Fruit fly (Drosophila melanogaster) whole organism, embryonic: ENCODE measurements around the gene Cpr67Fb.

Experiments
- ATbp ChIP-seq: fragments of 200-800 bp; sonication (Bioruptor generic); optimal IDR thresholded peaks from 2 replicates; lab custom pipeline; 2017; ENCODE audit warnings: missing biosample characterization, mild to moderate bottlenecking, missing genetic modification characterization, missing genetic modification reagents
- Atf6 ChIP-seq: fragments of 200-800 bp; sonication (Bioruptor generic); IDR thresholded peaks from 2 replicates; pipeline ENCODE4 v1.3.6; 2022; ENCODE audit warnings: missing biosample characterization, missing genetic modification characterization
- Awh ChIP-seq: fragments of 200-800 bp; sonication (Bioruptor generic); IDR thresholded peaks from 2 replicates; pipeline ENCODE4, ENCODE4 v1.3.6; 2022; ENCODE audit warnings: missing biosample characterization, missing genetic modification characterization
- CG10147 ChIP-seq: fragments of 200-800 bp; sonication (Bioruptor generic); optimal IDR thresholded peaks from 2 replicates; lab custom pipeline; 2019; ENCODE audit warnings: missing biosample characterization, mild to moderate bottlenecking, missing genetic modification characterization, moderate library complexity
- CG10565 ChIP-seq: fragments of 200-800 bp; sonication (Bioruptor generic); optimal IDR thresholded peaks from 3 replicates; lab custom pipeline; 2016; ENCODE audit warnings: missing biosample characterization, mild to moderate bottlenecking, missing genetic modification characterization
- CG11093 ChIP-seq: fragments of 200-800 bp; sonication (Bioruptor generic); IDR thresholded peaks from 3 replicates; pipeline ENCODE4 v1.3.6; 2022; ENCODE audit warnings: missing biosample characterization, missing genetic modification characterization
- CG11456 ChIP-seq: fragments of 200-800 bp; sonication (Bioruptor generic); IDR thresholded peaks from 3 replicates; pipeline ENCODE4 v1.3.6; 2022; ENCODE audit warnings: missing biosample characterization, missing genetic modification characterization
- CG11695 ChIP-seq: fragments of 200-800 bp; sonication (Bioruptor generic); IDR thresholded peaks from 3 replicates; pipeline ENCODE4 v1.3.6; 2022; ENCODE audit warnings: missing biosample characterization, missing genetic modification characterization
- CG12071 ChIP-seq: fragments of 200-800 bp; sonication (Bioruptor generic); optimal IDR thresholded peaks from 3 replicates; lab custom pipeline; 2018; ENCODE audit warnings: missing biosample characterization, mild to moderate bottlenecking, missing genetic modification characterization
- CG12104 ChIP-seq: fragments of 200-800 bp; sonication (Bioruptor generic); optimal IDR thresholded peaks from 3 replicates; lab custom pipeline; 2016; ENCODE audit warnings: missing biosample characterization, missing genetic modification characterization
- CG13123 ChIP-seq: fragments of 200-800 bp; sonication (Bioruptor generic); optimal IDR thresholded peaks from 2 replicates; lab custom pipeline; 2016; ENCODE audit warnings: missing biosample characterization, missing genetic modification characterization
- CG14667 ChIP-seq: fragments of 200-800 bp; sonication (Bioruptor generic); IDR thresholded peaks from 2 replicates; pipeline ENCODE4 v1.3.6; 2022; ENCODE audit warnings: missing biosample characterization, missing genetic modification characterization
- CG15601 ChIP-seq: fragments of 200-800 bp; sonication (Bioruptor generic); optimal IDR thresholded peaks from 3 replicates; lab custom pipeline; 2019; ENCODE audit warnings: missing biosample characterization, mild to moderate bottlenecking, missing genetic modification characterization, moderate library complexity
- CG16815 ChIP-seq: fragments of 200-800 bp; sonication (Bioruptor generic); optimal IDR thresholded peaks from 3 replicates; lab custom pipeline; 2017; ENCODE audit warnings: missing biosample characterization, mild to moderate bottlenecking, missing genetic modification characterization
- CG17361 ChIP-seq: fragments of 200-800 bp; sonication (Bioruptor generic); IDR thresholded peaks from 3 replicates; pipeline ENCODE4 v1.3.6; 2022; ENCODE audit warnings: missing biosample characterization, missing genetic modification characterization
- CG18262 ChIP-seq: fragments of 200-800 bp; optimal IDR thresholded peaks from 3 replicates; lab custom pipeline; 2019; ENCODE audit warnings: missing biosample characterization, mild to moderate bottlenecking, missing genetic modification characterization, moderate library complexity
- CG4617 ChIP-seq: fragments of 200-800 bp; sonication (Bioruptor generic); optimal IDR thresholded peaks from 3 replicates; lab custom pipeline; 2016; ENCODE audit warnings: missing biosample characterization, missing genetic modification characterization, borderline replicate concordance
- CG4730 ChIP-seq: fragments of 200-800 bp; sonication (Bioruptor generic); IDR thresholded peaks from 2 replicates; pipeline ENCODE4 v1.3.6; 2022; ENCODE audit warnings: missing biosample characterization, missing genetic modification characterization
- CG6683 ChIP-seq: fragments of 200-800 bp; sonication (Bioruptor generic); optimal IDR thresholded peaks from 2 replicates; lab custom pipeline; 2017; ENCODE audit warnings: missing biosample characterization, mild to moderate bottlenecking, missing genetic modification characterization, missing genetic modification reagents
- CG6813 ChIP-seq: fragments of 200-800 bp; sonication (Bioruptor generic); optimal IDR thresholded peaks from 2 replicates; lab custom pipeline; 2017; ENCODE audit warnings: missing biosample characterization, missing genetic modification characterization, mild to moderate bottlenecking, moderate library complexity, missing genetic modification reagents
- CG7963 ChIP-seq: fragments of 200-800 bp; sonication (Bioruptor generic); IDR thresholded peaks from 3 replicates; pipeline ENCODE4 v1.3.6; 2022; ENCODE audit warnings: missing biosample characterization, missing genetic modification characterization; ENCODE audit not compliant: partially characterized antibody
- CG8290 ChIP-seq, 3 experiments: fragments of 200-800 bp; sonication (Bioruptor generic); optimal IDR thresholded peaks; 2 replicates each; lab custom pipeline; 2016 to 2019; ENCODE audit warnings: missing biosample characterization in 3 of 3, missing genetic modification characterization in 3 of 3, mild to moderate bottlenecking in 2 of 3, moderate library complexity in 1 of 3
- CG9932 ChIP-seq: fragments of 200-800 bp; sonication (Bioruptor generic); IDR thresholded peaks from 2 replicates; pipeline ENCODE4 v1.3.6; 2022; ENCODE audit warnings: missing biosample characterization, missing genetic modification characterization
- D ChIP-seq, 2 experiments: fragments of 200-800 bp in 1 of 2; fragments of >200 bp in 1 of 2; sonication (Bioruptor generic) in 1 of 2; optimal IDR thresholded peaks; 2 replicates in 1 of 2; 3 replicates in 1 of 2; lab custom pipeline; 2017; ENCODE audit warnings: mild to moderate bottlenecking in 1 of 2, missing biosample characterization in 1 of 2, missing genetic modification characterization in 1 of 2, missing genetic modification reagents in 1 of 2
- Dbx ChIP-seq: fragments of 200-800 bp; sonication (Bioruptor generic); IDR thresholded peaks from 3 replicates; pipeline ENCODE4 v1.3.6; 2022; ENCODE audit warnings: missing biosample characterization, missing genetic modification characterization
- Doc2 ChIP-seq: fragments of 200-800 bp; sonication (Bioruptor generic); IDR thresholded peaks from 2 replicates; pipeline ENCODE4 v1.3.6; 2022; ENCODE audit warnings: missing biosample characterization, missing genetic modification characterization
- ERR ChIP-seq: fragments of 200-800 bp; sonication (Bioruptor generic); optimal IDR thresholded peaks from 2 replicates; lab custom pipeline; 2016; ENCODE audit warnings: missing biosample characterization, missing genetic modification characterization
- Hmr ChIP-seq: fragments of 200-800 bp; sonication (Bioruptor generic); optimal IDR thresholded peaks from 3 replicates; lab custom pipeline; 2017; ENCODE audit warnings: mild to moderate bottlenecking, missing biosample characterization, missing genetic modification reagents, missing genetic modification characterization
- Med ChIP-seq: fragments of 200-800 bp; sonication (Bioruptor generic); peaks from one replicate; lab custom pipeline; 2016; ENCODE audit warnings: missing biosample characterization, missing genetic modification characterization, mild to moderate bottlenecking, inconsistent platforms, moderate library complexity
- Neu2 ChIP-seq: fragments of 200-800 bp; sonication (Bioruptor generic); optimal IDR thresholded peaks from 3 replicates; lab custom pipeline; 2016; ENCODE audit warnings: missing biosample characterization, missing genetic modification characterization, borderline replicate concordance
- Opbp ChIP-seq: fragments of 200-800 bp; sonication (Bioruptor generic); IDR thresholded peaks from 3 replicates; pipeline ENCODE4 v1.3.6; 2022; ENCODE audit warnings: missing biosample characterization, missing genetic modification characterization; ENCODE audit not compliant: partially characterized antibody
- Sox102F ChIP-seq: fragments of 200-800 bp; sonication (Bioruptor generic); optimal IDR thresholded peaks from 2 replicates; lab custom pipeline; 2018; ENCODE audit warnings: missing biosample characterization, mild to moderate bottlenecking, missing genetic modification characterization, moderate library complexity
- amos ChIP-seq: fragments of 200-800 bp; sonication (Bioruptor generic); IDR thresholded peaks from 2 replicates; pipeline ENCODE4 v1.3.6; 2022; ENCODE audit warnings: missing biosample characterization, missing genetic modification characterization; ENCODE audit not compliant: partially characterized antibody
- ato ChIP-seq: fragments of 200-800 bp; sonication (Bioruptor generic); IDR thresholded peaks from 2 replicates; pipeline ENCODE4 v1.3.6; 2022; ENCODE audit warnings: missing biosample characterization, missing genetic modification characterization; ENCODE audit not compliant: partially characterized antibody
- corto ChIP-seq: fragments of 200-800 bp; sonication (Bioruptor generic); optimal IDR thresholded peaks from 2 replicates; lab custom pipeline; 2016; ENCODE audit warnings: missing biosample characterization, mild to moderate bottlenecking, missing genetic modification characterization, moderate library complexity
- crp ChIP-seq, 2 experiments: fragments of 200-800 bp; sonication (Bioruptor generic); optimal IDR thresholded peaks; 2 replicates in 1 of 2; 3 replicates in 1 of 2; lab custom pipeline; 2017; ENCODE audit warnings: missing biosample characterization in 2 of 2, missing genetic modification characterization in 2 of 2, mild to moderate bottlenecking in 1 of 2, moderate library complexity in 1 of 2
- dpn ChIP-seq, 2 experiments: fragments of 200-800 bp; sonication (Bioruptor generic); optimal IDR thresholded peaks; 3 replicates each; lab custom pipeline; 2016; ENCODE audit warnings: missing biosample characterization in 2 of 2, missing genetic modification characterization in 2 of 2
- en ChIP-seq: fragments of 200-800 bp; sonication (Bioruptor generic); optimal IDR thresholded peaks from 2 replicates; lab custom pipeline; 2016; ENCODE audit warnings: missing biosample characterization, missing genetic modification characterization
- gsb-n ChIP-seq: fragments of 200-800 bp; sonication (Bioruptor generic); optimal IDR thresholded peaks from 3 replicates; lab custom pipeline; 2018; ENCODE audit warnings: missing biosample characterization, mild to moderate bottlenecking, missing genetic modification characterization
- insv ChIP-seq, 2 experiments: fragments of 200-800 bp; sonication (Bioruptor generic); optimal IDR thresholded peaks; 3 replicates each; lab custom pipeline; 2016 to 2018; ENCODE audit warnings: missing biosample characterization in 2 of 2, missing genetic modification characterization in 2 of 2
- kay ChIP-seq: fragments of 200-800 bp; sonication (Bioruptor generic); optimal IDR thresholded peaks from 2 replicates; lab custom pipeline; 2016; ENCODE audit warnings: missing biosample characterization, missing genetic modification characterization
- maf-S ChIP-seq: fragments of 200-800 bp; sonication (Bioruptor generic); optimal IDR thresholded peaks from 2 replicates; lab custom pipeline; 2016; ENCODE audit warnings: missing biosample characterization, missing genetic modification characterization
- mam ChIP-seq: fragments of 200-800 bp; sonication (Bioruptor generic); optimal IDR thresholded peaks from 3 replicates; lab custom pipeline; 2016; ENCODE audit warnings: missing biosample characterization, missing genetic modification characterization
- pnt ChIP-seq: fragments of 200-800 bp; sonication (Bioruptor generic); optimal IDR thresholded peaks from 3 replicates; lab custom pipeline; 2016; ENCODE audit warnings: missing biosample characterization, missing genetic modification characterization
- pzg ChIP-seq: fragments of 200-800 bp; sonication (Bioruptor generic); optimal IDR thresholded peaks from 3 replicates; lab custom pipeline; 2018; ENCODE audit warnings: missing biosample characterization, mild to moderate bottlenecking, missing genetic modification characterization, moderate library complexity
- slbo ChIP-seq: fragments of 200-800 bp; sonication (Bioruptor generic); IDR thresholded peaks from 2 replicates; pipeline ENCODE4 v1.3.6; 2022; ENCODE audit warnings: missing biosample characterization, missing genetic modification characterization
- sr ChIP-seq: fragments of 200-800 bp; sonication (Bioruptor generic); IDR thresholded peaks from 3 replicates; pipeline ENCODE4 v1.3.6; 2022; ENCODE audit warnings: missing biosample characterization, missing genetic modification characterization
- zfh2 ChIP-seq: fragments of 200-800 bp; sonication (Bioruptor generic); optimal IDR thresholded peaks from 2 replicates; lab custom pipeline; 2016; ENCODE audit warnings: missing biosample characterization, missing genetic modification characterization

Gene Cpr67Fb

dm6 chr3L:10857515-10858023 lies 36.4 kb upstream of the Cpr67Fb start (continued):
- TF ChIP-seq ATbp = peak; percentile 20
- TF ChIP-seq pnt (GFP tag; lab: Kevin White, UChicago) = no peak
- no peak for TF ChIP-seq CG4617 (GFP tag; lab: Kevin White, UChicago)
- no peak for TF ChIP-seq CG15601
- no peak for TF ChIP-seq CG12104
- peak in 1 of 2 experiments; percentile 16 for TF ChIP-seq dpn (GFP tag; optimal IDR thresholded peaks at IDR 0.05; lab: Kevin White, UChicago)
- TF ChIP-seq CG11456 (GFP tag; lab: Robert Waterston, UW) = peak; percentile 63; the same call in 2 of the 3 replicates
- no peak for TF ChIP-seq CG10147 (GFP tag; lab: Kevin White, UChicago)
- TF ChIP-seq CG9932 (GFP tag; lab: Robert Waterston, UW) = peak; percentile 48; the same call in 1 of the 2 replicates
- peak in 1 of 2 experiments; percentile 8 for TF ChIP-seq crp (GFP tag; optimal IDR thresholded peaks at IDR 0.05; lab: Kevin White, UChicago)
- no peak for TF ChIP-seq Neu2 (GFP tag; lab: Kevin White, UChicago)
- TF ChIP-seq gsb-n (tag; lab: Kevin White, UChicago) = peak; percentile 31
- TF ChIP-seq CG18262 (tag; lab: Kevin White, UChicago) = no peak
- no peak for TF ChIP-seq CG10565 (GFP tag; lab: Kevin White, UChicago)
- no peak for TF ChIP-seq insv (GFP tag; optimal IDR thresholded peaks at IDR 0.05; lab: Kevin White, UChicago)
- TF ChIP-seq zfh2 = peak; percentile 17
- TF ChIP-seq Med (GFP tag; lab: Kevin White, UChicago) = peak; percentile 94
- TF ChIP-seq mam (GFP tag; lab: Kevin White, UChicago) = peak; percentile 2
- no peak for TF ChIP-seq CG6683 (GFP tag; lab: Kevin White, UChicago)
- TF ChIP-seq ERR (GFP tag; lab: Kevin White, UChicago) = peak; percentile 11
- no peak for TF ChIP-seq CG14667 (GFP tag; lab: Robert Waterston, UW)
- no peak for TF ChIP-seq maf-S
- TF ChIP-seq CG13123 (GFP tag; lab: Kevin White, UChicago) = no peak
- TF ChIP-seq CG6813 = no peak
- peak; percentile 60; the same call in 1 of the 2 replicates for TF ChIP-seq amos (GFP tag; lab: Robert Waterston, UW)
- peak; percentile 53; the same call in 1 of the 2 replicates for TF ChIP-seq slbo (GFP tag; lab: Robert Waterston, UW)
- no peak for TF ChIP-seq CG16815 (GFP tag; lab: Kevin White, UChicago)
- TF ChIP-seq corto (GFP tag; lab: Kevin White, UChicago) = peak; percentile 64
- TF ChIP-seq Doc2 (GFP tag; lab: Robert Waterston, UW) = no peak
- peak; percentile 70 for TF ChIP-seq ato (GFP tag; lab: Robert Waterston, UW)
- TF ChIP-seq Hmr (GFP tag; lab: Kevin White, UChicago) = peak; percentile 43
- no peak for TF ChIP-seq CG11093
- TF ChIP-seq CG7963 (GFP tag; lab: Robert Waterston, UW) = peak; percentile 28; the same call in 1 of the 3 replicates
- TF ChIP-seq kay = no peak
- TF ChIP-seq CG17361 (GFP tag; lab: Robert Waterston, UW) = no peak
- TF ChIP-seq CG12071 = peak; percentile 26
- TF ChIP-seq Atf6 (GFP tag; lab: Robert Waterston, UW) = peak; percentile 57; the same call in 1 of the 2 replicates
- TF ChIP-seq Awh (GFP tag; lab: Robert Waterston, UW) = peak; percentile 57; the same call in 1 of the 2 replicates
- no peak for TF ChIP-seq pzg
- peak; percentile 71 for TF ChIP-seq Opbp (GFP tag; lab: Robert Waterston, UW)
- TF ChIP-seq CG11695 = peak; percentile 50; the same call in 1 of the 3 replicates
- no peak for TF ChIP-seq en (GFP tag; lab: Kevin White, UChicago)
- TF ChIP-seq Sox102F = no peak
- no peak for TF ChIP-seq CG4730 (GFP tag; lab: Robert Waterston, UW)
- TF ChIP-seq CG8290 (GFP tag; optimal IDR thresholded peaks at IDR 0.05; lab: Kevin White, UChicago) = no peak
- peak; percentile 19 to 84 for TF ChIP-seq CG8290 (tag; optimal IDR thresholded peaks at IDR 0.05; lab: Kevin White, UChicago)
- peak; percentile 70 for TF ChIP-seq sr
- TF ChIP-seq Dbx (GFP tag; lab: Robert Waterston, UW) = no peak; the same call in 1 of the 3 replicates
- TF ChIP-seq D (optimal IDR thresholded peaks at IDR 0.05; lab: Kevin White, UChicago) = peak; percentile 39
- peak; percentile 18 for TF ChIP-seq D (GFP tag; optimal IDR thresholded peaks at IDR 0.05; lab: Kevin White, UChicago)
